Worm (Caenorhabditis elegans) whole organism, L4 larva: ENCODE data around the gene F52E10.4.

ENCODE experiments used
- daf-8 ChIP-seq: fragments of 200-800 bp; sonication (Bioruptor generic); IDR thresholded peaks from 2 replicates; pipeline ENCODE4 v1.3.6; 2022; ENCODE audit warnings: missing genetic modification characterization, missing compliant biosample characterization
- dmd-9 ChIP-seq: fragments of 200-800 bp; sonication (Bioruptor generic); IDR thresholded peaks from 2 replicates; pipeline ENCODE4 v1.3.6; 2022; ENCODE audit warnings: missing genetic modification reagents, missing genetic modification characterization, missing compliant biosample characterization
- lin-13 ChIP-seq: fragments of 150-350 bp; optimal IDR thresholded peaks from 2 replicates; lab custom pipeline; 2014; ENCODE audit warnings: missing biosample characterization, missing genetic modification reagents, missing genetic modification characterization
- lir-3 ChIP-seq: sonication (generic microtip); optimal IDR thresholded peaks from 2 replicates; lab custom pipeline; 2016; ENCODE audit warnings: mild to moderate bottlenecking, missing genetic modification characterization, missing compliant biosample characterization
- nhr-237 ChIP-seq: sonication (generic microtip); optimal IDR thresholded peaks from 2 replicates; lab custom pipeline; 2017; ENCODE audit warnings: missing biosample characterization, missing genetic modification characterization
- nhr-28 ChIP-seq: fragments of 150-350 bp; optimal IDR thresholded peaks from 2 replicates; lab custom pipeline; 2014; ENCODE audit warnings: missing biosample characterization, missing genetic modification characterization
- skn-1 ChIP-seq: fragments of 150-350 bp; optimal IDR thresholded peaks from 2 replicates; lab custom pipeline; 2014; ENCODE audit warnings: missing biosample characterization, missing genetic modification characterization
- snpc-4 ChIP-seq: fragments of 150-350 bp; optimal IDR thresholded peaks from 2 replicates; lab custom pipeline; 2014; ENCODE audit warnings: missing biosample characterization, missing genetic modification characterization
- spr-1 ChIP-seq: sonication (generic microtip); optimal IDR thresholded peaks from 2 replicates; lab custom pipeline; 2016; ENCODE audit warnings: mild to moderate bottlenecking, missing genetic modification characterization, missing compliant biosample characterization

- TF ChIP-seq daf-8 (GFP tag; lab: Robert Waterston, UW): no peak
- no peak for TF ChIP-seq nhr-28 (tag; lab: Kevin White, UChicago)
- TF ChIP-seq snpc-4 (tag; lab: Kevin White, UChicago): no peak
- no peak for TF ChIP-seq skn-1 (tag; lab: Kevin White, UChicago)
- no peak for TF ChIP-seq nhr-237 (tag; lab: Kevin White, UChicago)
- TF ChIP-seq lin-13 (GFP tag; lab: Kevin White, UChicago): no peak
- TF ChIP-seq lir-3 (tag; lab: Kevin White, UChicago): no peak
- no peak for TF ChIP-seq spr-1 (tag; lab: Kevin White, UChicago)
- no peak for TF ChIP-seq dmd-9
These were observed 34.4 kb upstream of the F52E10.4 start for ce11 chrX:16327229-16327628.
